Worm (Caenorhabditis elegans) whole organism, L4 larva: ENCODE measurements around the gene F47B7.3.

ENCODE experiments used
- D1046.2 ChIP-seq: fragments of 200-800 bp; sonication (Bioruptor generic); IDR thresholded peaks from 2 replicates; pipeline ENCODE4 v1.3.6; 2022; ENCODE audit warnings: missing genetic modification characterization, missing compliant biosample characterization
- F26F4.8 ChIP-seq: fragments of 200-800 bp; sonication (Bioruptor generic); conservative IDR thresholded peaks from 2 replicates; pipeline ENCODE4 v1.3.6; 2022; ENCODE audit warnings: missing genetic modification characterization, missing compliant biosample characterization
- F37D6.2 ChIP-seq: sonication (generic microtip); optimal IDR thresholded peaks from 2 replicates; lab custom pipeline; 2016; ENCODE audit warnings: mild to moderate bottlenecking, missing genetic modification characterization, missing compliant biosample characterization
- T20F7.1 ChIP-seq: fragments of 200-800 bp; sonication (Bioruptor generic); optimal IDR thresholded peaks from 2 replicates; lab custom pipeline; 2018; ENCODE audit warnings: mild to moderate bottlenecking, missing genetic modification characterization, missing compliant biosample characterization
- Y105C5A.15 ChIP-seq: fragments of 200-800 bp; sonication (Bioruptor generic); IDR thresholded peaks from 2 replicates; pipeline ENCODE4 v1.3.6; 2022; ENCODE audit warnings: missing genetic modification characterization, missing compliant biosample characterization
- Y75B8A.6 ChIP-seq: fragments of 200-800 bp; sonication (Bioruptor generic); IDR thresholded peaks from 2 replicates; pipeline ENCODE4 v1.3.6; 2022; ENCODE audit warnings: missing genetic modification reagents, missing genetic modification characterization, missing compliant biosample characterization
- aha-1 ChIP-seq: fragments of 150-350 bp; peaks from one replicate; lab custom pipeline; 2014; ENCODE audit warnings: missing biosample characterization, missing genetic modification characterization
- ceh-28 ChIP-seq: fragments of 150-350 bp; optimal IDR thresholded peaks from 2 replicates; lab custom pipeline; 2014; ENCODE audit warnings: missing biosample characterization, missing genetic modification reagents, missing genetic modification characterization
- ceh-44 ChIP-seq: fragments of 200-800 bp; sonication (Bioruptor generic); IDR thresholded peaks from 2 replicates; pipeline ENCODE4 v1.3.6; 2022; ENCODE audit warnings: missing genetic modification reagents, missing genetic modification characterization, missing compliant biosample characterization
- cey-2 ChIP-seq: sonication (generic microtip); optimal IDR thresholded peaks from 3 replicates; lab custom pipeline; 2017; ENCODE audit warnings: missing genetic modification characterization, mild to moderate bottlenecking, missing compliant biosample characterization, antibody characterized with exemption, borderline replicate concordance; ENCODE audit not compliant: insufficient read depth
- daf-12 ChIP-seq: fragments of 150-350 bp; optimal IDR thresholded peaks from 2 replicates; lab custom pipeline; 2014; ENCODE audit warnings: missing biosample characterization, missing genetic modification reagents, missing genetic modification characterization
- daf-19 ChIP-seq: fragments of 200-800 bp; sonication (Bioruptor generic); conservative IDR thresholded peaks from 2 replicates; pipeline ENCODE4 v1.3.6; 2022; ENCODE audit warnings: missing genetic modification characterization, missing compliant biosample characterization
- dve-1 ChIP-seq: sonication (generic microtip); optimal IDR thresholded peaks from 2 replicates; lab custom pipeline; 2017; ENCODE audit warnings: antibody characterized with exemption, mild to moderate bottlenecking, missing genetic modification characterization, missing compliant biosample characterization; ENCODE audit not compliant: insufficient read depth
- hif-1 ChIP-seq, 2 experiments: sonication (generic microtip); optimal IDR thresholded peaks; 2 replicates each; lab custom pipeline; 2016 to 2017; ENCODE audit warnings: missing compliant biosample characterization in 2 of 2, missing genetic modification characterization in 2 of 2, missing genetic modification reagents in 2 of 2, missing genotype in 2 of 2, mild to moderate bottlenecking in 1 of 2
- jun-1 ChIP-seq: fragments of 150-350 bp; optimal IDR thresholded peaks from 2 replicates; lab custom pipeline; 2014; ENCODE audit warnings: missing biosample characterization, missing genetic modification reagents, missing genetic modification characterization
- lim-7 ChIP-seq: fragments of 200-800 bp; sonication (Bioruptor generic); IDR thresholded peaks from 2 replicates; pipeline ENCODE4 v1.3.6; 2022; ENCODE audit warnings: missing genetic modification characterization, missing compliant biosample characterization
- mdl-1 ChIP-seq, 2 experiments: fragments of 150-350 bp in 1 of 2; sonication (generic microtip) in 1 of 2; optimal IDR thresholded peaks; 2 replicates each; lab custom pipeline; 2014 to 2017; ENCODE audit warnings: missing biosample characterization in 2 of 2, missing genetic modification characterization in 2 of 2
- mdt-29 ChIP-seq: fragments of 200-800 bp; sonication (Bioruptor generic); IDR thresholded peaks from 2 replicates; pipeline ENCODE4 v1.3.6; 2022; ENCODE audit warnings: missing genetic modification reagents, missing genetic modification characterization, missing compliant biosample characterization
- mep-1 ChIP-seq: fragments of 150-350 bp; sonication (generic microtip); optimal IDR thresholded peaks from 3 replicates; lab custom pipeline; 2014; ENCODE audit warnings: missing biosample characterization, missing genetic modification characterization
- mes-2 ChIP-seq: sonication (generic microtip); optimal IDR thresholded peaks from 2 replicates; lab custom pipeline; 2016; ENCODE audit warnings: missing genotype, mild to moderate bottlenecking, missing genetic modification characterization, missing compliant biosample characterization; ENCODE audit not compliant: poor library complexity, severe bottlenecking
- mxl-2 ChIP-seq: fragments of 200-800 bp; sonication (Bioruptor generic); conservative IDR thresholded peaks from 2 replicates; pipeline ENCODE4 v1.3.6; 2022; ENCODE audit warnings: missing genetic modification reagents, missing genetic modification characterization, missing compliant biosample characterization
- mxl-3 ChIP-seq: fragments of 200-800 bp; sonication (Bioruptor generic); optimal IDR thresholded peaks from 2 replicates; lab custom pipeline; 2018; ENCODE audit warnings: mild to moderate bottlenecking, missing genetic modification characterization, missing compliant biosample characterization
- nhr-102 ChIP-seq: sonication (generic microtip); optimal IDR thresholded peaks from 2 replicates; lab custom pipeline; 2016; ENCODE audit warnings: mild to moderate bottlenecking, missing genetic modification characterization, moderate library complexity, missing compliant biosample characterization
- nhr-25 ChIP-seq: sonication (generic microtip); optimal IDR thresholded peaks from 2 replicates; lab custom pipeline; 2017; ENCODE audit warnings: missing genetic modification characterization, mild to moderate bottlenecking, missing compliant biosample characterization, antibody characterized with exemption, moderate library complexity, borderline replicate concordance; ENCODE audit not compliant: insufficient read depth
- nhr-28 ChIP-seq: fragments of 150-350 bp; optimal IDR thresholded peaks from 2 replicates; lab custom pipeline; 2014; ENCODE audit warnings: missing biosample characterization, missing genetic modification characterization
- nhr-41 ChIP-seq: fragments of 200-800 bp; sonication (Bioruptor generic); IDR thresholded peaks from 2 replicates; pipeline ENCODE4 v1.3.6; 2022; ENCODE audit warnings: missing genetic modification reagents, missing genetic modification characterization, missing compliant biosample characterization
- nhr-42 ChIP-seq: fragments of 200-800 bp; sonication (Bioruptor generic); IDR thresholded peaks from 2 replicates; pipeline ENCODE4 v1.3.6; 2022; ENCODE audit warnings: missing genetic modification characterization, missing compliant biosample characterization
- nhr-6 ChIP-seq: fragments of 150-350 bp; optimal IDR thresholded peaks from 2 replicates; lab custom pipeline; 2014; ENCODE audit warnings: missing biosample characterization, missing genetic modification characterization
- php-3 ChIP-seq: fragments of 200-800 bp; sonication (Bioruptor generic); IDR thresholded peaks from 2 replicates; pipeline ENCODE4 v1.3.6; 2022; ENCODE audit warnings: missing genetic modification reagents, missing genetic modification characterization, missing compliant biosample characterization
- saeg-2 ChIP-seq: fragments of 200-800 bp; sonication (Bioruptor generic); IDR thresholded peaks from 2 replicates; pipeline ENCODE4 v1.3.6; 2022; ENCODE audit warnings: missing genetic modification reagents, missing genetic modification characterization, missing compliant biosample characterization
- sdz-12 ChIP-seq: fragments of 200-800 bp; sonication (Bioruptor generic); optimal IDR thresholded peaks from 2 replicates; lab custom pipeline; 2018; ENCODE audit warnings: mild to moderate bottlenecking, missing genetic modification characterization, missing compliant biosample characterization
- skn-1 ChIP-seq: fragments of 150-350 bp; optimal IDR thresholded peaks from 2 replicates; lab custom pipeline; 2014; ENCODE audit warnings: missing biosample characterization, missing genetic modification characterization
- snpc-1.2 ChIP-seq: fragments of 200-800 bp; sonication (Bioruptor generic); IDR thresholded peaks from 2 replicates; pipeline ENCODE4 v1.3.6; 2022; ENCODE audit warnings: missing genetic modification reagents, missing genetic modification characterization, missing compliant biosample characterization
- spr-3 ChIP-seq: fragments of 200-800 bp; sonication (Bioruptor generic); optimal IDR thresholded peaks from 2 replicates; lab custom pipeline; 2018; ENCODE audit warnings: mild to moderate bottlenecking, missing genetic modification characterization, missing compliant biosample characterization
- unc-130 ChIP-seq: sonication (generic microtip); optimal IDR thresholded peaks from 2 replicates; lab custom pipeline; 2016; ENCODE audit warnings: missing genetic modification reagents, missing genetic modification characterization, missing compliant biosample characterization

Gene F47B7.3

DNA sequence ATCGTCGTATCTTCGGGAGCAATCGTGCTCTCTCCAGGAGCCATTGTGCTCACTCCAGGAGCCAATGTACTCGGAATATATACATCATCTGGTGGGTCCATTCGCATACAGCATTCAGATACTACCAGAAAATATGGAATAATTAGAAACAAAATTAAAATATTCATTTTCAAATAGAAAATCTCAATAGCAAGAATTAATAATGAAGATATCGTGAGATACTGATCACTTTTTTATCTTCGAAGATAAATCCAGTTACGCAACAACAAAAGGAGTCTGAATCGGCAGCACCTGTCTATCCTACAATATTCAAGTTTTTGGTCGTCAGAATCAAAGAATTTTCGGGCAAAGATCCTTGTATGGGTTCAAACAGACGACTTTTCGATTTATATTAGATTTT lies 4.5 kb upstream of the F47B7.3 start, which contains the start of gene F47B7.5:
F47B7.5 (minus strand) TSS at position 101 of the 400 bp plus-strand sequence.
- TF ChIP-seq nhr-28 = no peak
- no peak for TF ChIP-seq dve-1
- TF ChIP-seq daf-19 = no peak
- TF ChIP-seq hif-1 (tag; optimal IDR thresholded peaks at IDR 0.05; lab: Kevin White, UChicago) = no peak
- TF ChIP-seq nhr-6 = no peak
- TF ChIP-seq snpc-1.2 = no peak
- no peak for TF ChIP-seq mdt-29 (GFP tag; lab: Robert Waterston, UW)
- TF ChIP-seq Y105C5A.15 (GFP tag; lab: Robert Waterston, UW) = no peak
- no peak for TF ChIP-seq mes-2 (tag; lab: Kevin White, UChicago)
- TF ChIP-seq spr-3 (GFP tag; lab: Kevin White, UChicago) = no peak
- no peak for TF ChIP-seq nhr-102 (tag; lab: Kevin White, UChicago)
- no peak for TF ChIP-seq ceh-44

DNA sequence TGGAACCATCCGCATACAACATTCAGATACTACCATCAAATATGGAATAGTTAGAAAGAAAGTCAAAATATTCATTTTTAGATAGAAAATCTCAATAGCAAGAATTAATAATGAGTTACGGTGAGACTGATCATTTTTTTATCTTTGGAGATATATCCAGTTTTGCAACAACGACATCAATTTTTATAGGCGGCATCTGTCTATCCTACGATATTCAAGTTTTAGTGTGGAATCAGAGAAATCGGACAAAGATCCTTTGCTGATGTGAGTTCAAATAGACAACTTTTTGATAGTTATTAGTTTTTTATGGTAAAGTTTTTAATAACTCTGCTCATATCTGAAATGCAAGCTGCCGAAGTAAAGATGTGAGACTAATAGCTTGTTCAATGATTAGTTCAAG lies 2.4 kb upstream of the F47B7.3 start, which contains the start of gene F47B7.4:
F47B7.4 (minus strand) TSS at position 101 of the 400 bp plus-strand sequence.
- TF ChIP-seq lim-7 (GFP tag; lab: Robert Waterston, UW) (no peak), dve-1 (no peak), jun-1 (tag; lab: Kevin White, UChicago) (no peak), Y75B8A.6 (no peak), F26F4.8 (no peak), cey-2 (tag; lab: Kevin White, UChicago) (no peak), unc-130 (no peak), nhr-102 (tag; lab: Kevin White, UChicago) (no peak), ceh-44 (no peak), nhr-41 (GFP tag; lab: Robert Waterston, UW) (no peak), saeg-2 (GFP tag; lab: Robert Waterston, UW) (no peak), mxl-3 (GFP tag; lab: Kevin White, UChicago) (no peak), mdl-1 (tag; optimal IDR thresholded peaks at IDR 0.05; lab: Kevin White, UChicago) (no peak), daf-12 (tag; lab: Kevin White, UChicago) (no peak), Y105C5A.15 (GFP tag; lab: Robert Waterston, UW) (no peak), ceh-28 (no peak), php-3 (GFP tag; lab: Robert Waterston, UW) (no peak), sdz-12 (GFP tag; lab: Kevin White, UChicago) (no peak), T20F7.1 (GFP tag; lab: Kevin White, UChicago) (no peak)

DNA sequence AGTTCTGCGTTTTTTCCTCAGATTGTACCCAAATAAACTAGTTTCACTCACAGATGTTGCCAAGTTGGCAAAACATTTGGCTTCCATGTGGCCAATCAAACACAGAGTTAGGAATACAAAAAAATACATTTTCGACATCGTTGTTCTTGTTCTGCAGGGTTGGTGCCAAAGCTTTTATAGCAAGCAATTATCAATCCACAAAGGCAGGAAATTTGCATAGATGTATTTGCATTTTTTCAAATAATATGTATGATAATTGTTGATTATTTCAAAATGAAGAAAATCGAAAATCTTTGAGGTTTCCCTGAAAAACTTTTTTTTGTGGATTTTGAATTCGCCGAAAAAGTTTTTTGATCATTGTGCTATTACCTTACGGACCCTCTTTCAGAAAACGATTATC lies 1.8 kb downstream of the F47B7.3 start, which contains the start of gene T14G12.11:
T14G12.11 (minus strand) TSS at position 138 of the 400 bp plus-strand sequence.
- TF ChIP-seq nhr-25 (tag; lab: Kevin White, UChicago) (no peak), nhr-42 (GFP tag; lab: Robert Waterston, UW) (no peak), aha-1 (tag; lab: Kevin White, UChicago) (peak; percentile 91)

DNA sequence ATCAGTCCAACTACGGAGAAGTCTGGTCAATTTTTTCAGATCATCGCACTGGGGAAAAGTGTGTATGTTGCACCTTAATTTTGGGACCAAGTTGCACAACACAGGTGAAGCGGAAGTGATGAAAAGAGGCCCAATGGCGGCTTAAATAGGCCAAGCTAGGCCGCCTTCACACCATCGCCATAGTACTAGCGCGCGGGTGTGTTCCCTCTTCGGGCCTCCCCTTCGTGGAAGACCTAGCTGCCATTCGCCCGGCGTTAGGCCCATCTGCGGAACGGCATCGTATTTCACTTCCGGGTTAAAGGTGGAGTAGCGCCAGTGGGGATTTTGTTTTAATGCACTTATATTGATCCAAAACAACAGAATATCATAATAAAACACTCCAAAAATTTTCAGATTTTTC lies 4.4 kb downstream of the F47B7.3 start:
- TF ChIP-seq mxl-2 (GFP tag; lab: Robert Waterston, UW) (0 out of 2 replicates have a peak, but pooled peaks have one; percentile 16), hif-1 (tag; optimal IDR thresholded peaks at IDR 0.05; lab: Kevin White, UChicago) (no peak), D1046.2 (GFP tag; lab: Robert Waterston, UW) (0 out of 2 replicates have a peak, but pooled peaks have one; percentile 34)

DNA sequence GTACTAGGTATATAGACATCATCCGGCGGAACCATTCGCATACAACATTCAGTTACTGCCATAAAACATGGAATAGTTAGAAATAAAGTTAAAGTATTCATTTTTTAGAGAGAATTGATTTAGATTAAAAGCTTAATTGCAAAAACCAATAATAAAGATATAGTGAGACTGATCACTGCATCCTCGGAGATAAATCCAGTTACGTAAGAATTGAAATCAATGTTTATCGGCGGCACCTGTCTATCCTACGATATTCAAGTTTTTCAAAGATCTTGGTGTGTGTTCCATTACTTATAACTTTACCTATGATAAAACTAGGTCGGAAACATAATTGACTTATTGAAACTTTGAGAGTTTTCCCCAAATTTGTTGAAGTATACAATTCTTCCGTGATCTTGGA lies 4.8 kb downstream of the F47B7.3 start, which contains the start of gene T14G12.6:
T14G12.6 (minus strand) TSS at position 101 of the 400 bp plus-strand sequence.
- TF ChIP-seq skn-1 (tag; lab: Kevin White, UChicago) = no peak
- no peak for TF ChIP-seq lim-7 (GFP tag; lab: Robert Waterston, UW)
- no peak for TF ChIP-seq nhr-28
- no peak for TF ChIP-seq mep-1 (tag; lab: Kevin White, UChicago)
- TF ChIP-seq F37D6.2 (tag; lab: Kevin White, UChicago) = no peak
